Worm (Caenorhabditis elegans) whole organism, L1 larva: ENCODE results near the gene srh-141.

Experiments
- C16A3.4 ChIP-seq: fragments of 150-350 bp; optimal IDR thresholded peaks from 2 replicates; lab custom pipeline; 2014; ENCODE audit warnings: missing biosample characterization, missing genetic modification characterization
- C34B4.2 ChIP-seq: sonication (generic microtip); optimal IDR thresholded peaks from 2 replicates; lab custom pipeline; 2017; ENCODE audit warnings: mild to moderate bottlenecking, missing genetic modification characterization, missing compliant biosample characterization
- F16B12.6 ChIP-seq: fragments of 150-350 bp; optimal IDR thresholded peaks from 2 replicates; lab custom pipeline; 2014; ENCODE audit warnings: missing biosample characterization, missing genetic modification characterization
- ama-1 ChIP-seq: fragments of 150-350 bp; optimal IDR thresholded peaks from 2 replicates; lab custom pipeline; 2014
- ceh-63 ChIP-seq: fragments of 200-800 bp; sonication (Bioruptor generic); optimal IDR thresholded peaks from 2 replicates; lab custom pipeline; 2018; ENCODE audit warnings: mild to moderate bottlenecking, missing genetic modification characterization, missing compliant biosample characterization
- ceh-82 ChIP-seq, 3 experiments: fragments of 150-350 bp in 1 of 3; sonication (generic microtip) in 2 of 3; optimal IDR thresholded peaks; 2 replicates each; lab custom pipeline; 2014 to 2017; ENCODE audit warnings: missing biosample characterization in 3 of 3, missing genetic modification characterization in 3 of 3
- dpl-1 ChIP-seq, 3 experiments: fragments of 150-350 bp in 2 of 3; sonication (generic microtip) in 1 of 3; optimal IDR thresholded peaks; 2 replicates each; lab custom pipeline; 2014 to 2017; ENCODE audit warnings: missing biosample characterization in 3 of 3, missing genetic modification characterization in 3 of 3, missing genetic modification reagents in 3 of 3
- efl-1 ChIP-seq, 4 experiments: fragments of 150-350 bp; optimal IDR thresholded peaks in 3 of 4; peaks in 1 of 4; 1 replicate in 1 of 4; 2 replicates in 3 of 4; lab custom pipeline; 2014; ENCODE audit warnings: missing biosample characterization in 2 of 4, missing genetic modification characterization in 2 of 4, missing genetic modification reagents in 2 of 4
- efl-3 ChIP-seq: fragments of 200-800 bp; sonication (Bioruptor generic); optimal IDR thresholded peaks from 2 replicates; lab custom pipeline; 2018; ENCODE audit warnings: mild to moderate bottlenecking, missing genetic modification characterization, missing compliant biosample characterization
- egl-13 ChIP-seq: sonication (generic microtip); optimal IDR thresholded peaks from 2 replicates; lab custom pipeline; 2016; ENCODE audit warnings: missing genotype, missing genetic modification reagents, missing genetic modification characterization, missing compliant biosample characterization
- elt-2 ChIP-seq: sonication (generic microtip); optimal IDR thresholded peaks from 2 replicates; lab custom pipeline; 2016; ENCODE audit warnings: missing genetic modification characterization, mild to moderate bottlenecking, inconsistent platforms, missing compliant biosample characterization, missing genetic modification reagents
- ets-5 ChIP-seq: fragments of 200-800 bp; sonication (Bioruptor generic); IDR thresholded peaks from 2 replicates; pipeline ENCODE4 v1.3.6; 2022; ENCODE audit warnings: missing genetic modification characterization, missing compliant biosample characterization
- fkh-4 ChIP-seq: sonication (generic microtip); optimal IDR thresholded peaks from 2 replicates; lab custom pipeline; 2016; ENCODE audit warnings: missing compliant biosample characterization, missing genetic modification characterization, borderline replicate concordance
- hlh-17 ChIP-seq: fragments of 200-800 bp; sonication (Bioruptor generic); optimal IDR thresholded peaks from 2 replicates; lab custom pipeline; 2018; ENCODE audit warnings: missing genetic modification characterization, mild to moderate bottlenecking, missing compliant biosample characterization, moderate library complexity, borderline replicate concordance
- hlh-4 ChIP-seq: sonication (generic microtip); optimal IDR thresholded peaks from 2 replicates; lab custom pipeline; 2016; ENCODE audit warnings: mild to moderate bottlenecking, missing genetic modification characterization, missing compliant biosample characterization
- irx-1 ChIP-seq: sonication (generic microtip); optimal IDR thresholded peaks from 2 replicates; lab custom pipeline; 2016; ENCODE audit warnings: missing genetic modification characterization, missing compliant biosample characterization
- jun-1 ChIP-seq: fragments of 150-350 bp; optimal IDR thresholded peaks from 2 replicates; lab custom pipeline; 2014; ENCODE audit warnings: missing biosample characterization, missing genetic modification reagents, missing genetic modification characterization
- mdl-1 ChIP-seq, 2 experiments: fragments of 150-350 bp; optimal IDR thresholded peaks; 2 replicates each; lab custom pipeline; 2014 to 2017; ENCODE audit warnings: missing biosample characterization in 2 of 2, missing genetic modification characterization in 2 of 2, inconsistent platforms in 1 of 2
- nhr-11 ChIP-seq: fragments of 150-350 bp; optimal IDR thresholded peaks from 2 replicates; lab custom pipeline; 2014; ENCODE audit warnings: missing biosample characterization, missing genetic modification characterization
- nhr-12 ChIP-seq: sonication (generic microtip); optimal IDR thresholded peaks from 2 replicates; lab custom pipeline; 2017; ENCODE audit warnings: missing biosample characterization, missing genetic modification characterization
- nhr-20 ChIP-seq: sonication (generic microtip); optimal IDR thresholded peaks from 2 replicates; lab custom pipeline; 2016; ENCODE audit warnings: mild to moderate bottlenecking, missing genetic modification characterization, missing compliant biosample characterization
- nhr-28 ChIP-seq: fragments of 150-350 bp; optimal IDR thresholded peaks from 2 replicates; lab custom pipeline; 2014; ENCODE audit warnings: missing biosample characterization, missing genetic modification characterization
- nhr-47 ChIP-seq: sonication (generic microtip); optimal IDR thresholded peaks from 2 replicates; lab custom pipeline; 2016; ENCODE audit warnings: mild to moderate bottlenecking, missing genetic modification characterization, moderate library complexity, missing compliant biosample characterization
- nhr-84 ChIP-seq: sonication (generic microtip); optimal IDR thresholded peaks from 2 replicates; lab custom pipeline; 2017; ENCODE audit warnings: missing biosample characterization, missing genetic modification characterization
- nhr-90 ChIP-seq: sonication (generic microtip); optimal IDR thresholded peaks from 2 replicates; lab custom pipeline; 2016; ENCODE audit warnings: mild to moderate bottlenecking, missing genetic modification characterization, missing compliant biosample characterization; ENCODE audit not compliant: poor library complexity
- rnt-1 ChIP-seq: sonication (generic microtip); optimal IDR thresholded peaks from 2 replicates; lab custom pipeline; 2016; ENCODE audit warnings: mild to moderate bottlenecking, missing genetic modification characterization, moderate library complexity, missing compliant biosample characterization
- skn-1 ChIP-seq: fragments of 150-350 bp; optimal IDR thresholded peaks from 2 replicates; lab custom pipeline; 2014; ENCODE audit warnings: missing biosample characterization, missing genetic modification characterization
- sox-4 ChIP-seq: sonication (generic microtip); optimal IDR thresholded peaks from 2 replicates; lab custom pipeline; 2016; ENCODE audit warnings: missing genetic modification characterization, missing compliant biosample characterization
- tlp-1 ChIP-seq: fragments of 150-350 bp; optimal IDR thresholded peaks from 2 replicates; lab custom pipeline; 2014; ENCODE audit warnings: missing biosample characterization, missing genetic modification characterization
- unc-86 ChIP-seq: sonication (generic microtip); optimal IDR thresholded peaks from 2 replicates; lab custom pipeline; 2016; ENCODE audit warnings: missing genetic modification characterization, missing compliant biosample characterization
- unc-98 ChIP-seq: fragments of 200-800 bp; sonication (Bioruptor generic); IDR thresholded peaks from 2 replicates; pipeline ENCODE4 v1.3.6; 2022; ENCODE audit warnings: missing genetic modification characterization, missing compliant biosample characterization
- vab-15 ChIP-seq: sonication (generic microtip); optimal IDR thresholded peaks from 2 replicates; lab custom pipeline; 2017; ENCODE audit warnings: missing genotype, mild to moderate bottlenecking, missing genetic modification characterization, missing compliant biosample characterization
- xbp-1 ChIP-seq: sonication (generic microtip); optimal IDR thresholded peaks from 2 replicates; lab custom pipeline; 2016; ENCODE audit warnings: missing genetic modification characterization, missing compliant biosample characterization
- zip-4 ChIP-seq: fragments of 200-800 bp; sonication (Bioruptor generic); optimal IDR thresholded peaks from 2 replicates; lab custom pipeline; 2018; ENCODE audit warnings: mild to moderate bottlenecking, missing genetic modification characterization, moderate library complexity, missing compliant biosample characterization

The srh-141 gene

ce11 chrV:16479275-16479674, 35.5 kb downstream of the srh-141 start, which contains the start of gene T08G3.11:
T08G3.11 (minus strand) TSS chrV:16479375.
- TF ChIP-seq ceh-63 (GFP tag; lab: Kevin White, UChicago), result no peak
- TF ChIP-seq F16B12.6, result no peak
- TF ChIP-seq irx-1 (tag; lab: Kevin White, UChicago), result no peak
- TF ChIP-seq unc-98 (GFP tag; lab: Robert Waterston, UW), result no peak
- no peak for TF ChIP-seq zip-4 (GFP tag; lab: Kevin White, UChicago)
- TF ChIP-seq efl-1 (optimal IDR thresholded peaks at IDR 0.05; lab: Kevin White, UChicago), result no peak
- TF ChIP-seq efl-1 (GFP tag; optimal IDR thresholded peaks at IDR 0.05 in 1 of 2; lab: Kevin White, UChicago), result peak in 1 of 2 experiments; percentile 16
- TF ChIP-seq mdl-1 (tag; optimal IDR thresholded peaks at IDR 0.05; lab: Kevin White, UChicago), result no peak
- no peak for TF ChIP-seq vab-15
- no peak for TF ChIP-seq egl-13 (tag; lab: Kevin White, UChicago)

ce11 chrV:16480919-16481630, 37.3 kb downstream of the srh-141 start, which contains the start of the genes F57E7.4 and spig-6:
F57E7.4 (minus strand) TSS chrV:16481019.
spig-6 (plus strand) TSS chrV:16481580.
- no peak for TF ChIP-seq dpl-1 (GFP tag; optimal IDR thresholded peaks at IDR 0.05; lab: Kevin White, UChicago)
- no peak for TF ChIP-seq nhr-47 (tag; lab: Kevin White, UChicago)
- no peak for TF ChIP-seq efl-1 (optimal IDR thresholded peaks at IDR 0.05; lab: Kevin White, UChicago)
- no peak for TF ChIP-seq efl-1 (GFP tag; optimal IDR thresholded peaks at IDR 0.05 in 1 of 2; lab: Kevin White, UChicago)
- no peak for TF ChIP-seq rnt-1 (tag; lab: Kevin White, UChicago)
- TF ChIP-seq nhr-90 (tag; lab: Kevin White, UChicago), result no peak
- no peak for TF ChIP-seq sox-4 (tag; lab: Kevin White, UChicago)
- TF ChIP-seq hlh-17, result no peak
- TF ChIP-seq zip-4 (GFP tag; lab: Kevin White, UChicago), result no peak
- no peak for TF ChIP-seq jun-1 (tag; lab: Kevin White, UChicago)
- no peak for TF ChIP-seq nhr-20 (tag; lab: Kevin White, UChicago)

ce11 chrV:16483044-16483443, 39.3 kb downstream of the srh-141 start, which contains the start of gene F57E7.2:
F57E7.2 (minus strand) TSS chrV:16483144.
- no peak for TF ChIP-seq zip-4 (GFP tag; lab: Kevin White, UChicago)
- TF ChIP-seq nhr-12 (tag; lab: Kevin White, UChicago), result no peak
- TF ChIP-seq tlp-1, result no peak
- no peak for TF ChIP-seq nhr-28 (tag; lab: Kevin White, UChicago)
- TF ChIP-seq C16A3.4 (tag; lab: Kevin White, UChicago), result no peak

- TF ChIP-seq elt-2 (tag; lab: Kevin White, UChicago) (no peak), ceh-82 (tag; optimal IDR thresholded peaks at IDR 0.05; lab: Kevin White, UChicago) (no peak), xbp-1 (tag; lab: Kevin White, UChicago) (no peak)
Measured at ce11 chrV:16483681-16484080, 40.0 kb downstream of the srh-141 start, which contains the start of gene srh-139. srh-139 (plus strand) TSS chrV:16483981.

- TF ChIP-seq ceh-82 (tag; optimal IDR thresholded peaks at IDR 0.05; lab: Kevin White, UChicago) (no peak), C34B4.2 (tag; lab: Kevin White, UChicago) (no peak), fkh-4 (tag; lab: Kevin White, UChicago) (no peak), nhr-47 (tag; lab: Kevin White, UChicago) (no peak), unc-86 (no peak), nhr-90 (tag; lab: Kevin White, UChicago) (no peak), zip-4 (GFP tag; lab: Kevin White, UChicago) (no peak), nhr-84 (tag; lab: Kevin White, UChicago) (no peak), hlh-4 (tag; lab: Kevin White, UChicago) (no peak), efl-3 (GFP tag; lab: Kevin White, UChicago) (no peak), ets-5 (GFP tag; lab: Robert Waterston, UW) (no peak), ceh-63 (GFP tag; lab: Kevin White, UChicago) (no peak), nhr-28 (tag; lab: Kevin White, UChicago) (no peak), skn-1 (no peak), rnt-1 (tag; lab: Kevin White, UChicago) (no peak), ama-1 (no peak), nhr-11 (tag; lab: Kevin White, UChicago) (no peak)
Measured at ce11 chrV:16487474-16487873, 43.7 kb downstream of the srh-141 start, which contains the start of gene Y32B12A.5. Y32B12A.5 (minus strand) TSS chrV:16487574.
